Worm (Caenorhabditis elegans) whole organism, late embryonic: ENCODE measurements around the gene C06E2.1.

Experiments
- ama-1 ChIP-seq: fragments of 150-350 bp; optimal IDR thresholded peaks from 2 replicates; lab custom pipeline; 2014
- ceh-18 ChIP-seq: sonication (generic microtip); optimal IDR thresholded peaks from 2 replicates; lab custom pipeline; 2016; ENCODE audit warnings: missing genetic modification characterization, missing compliant biosample characterization
- ceh-9 ChIP-seq: sonication (generic microtip); optimal IDR thresholded peaks from 2 replicates; lab custom pipeline; 2016; ENCODE audit warnings: mild to moderate bottlenecking, missing genetic modification characterization, inconsistent platforms, missing compliant biosample characterization
- ets-4 ChIP-seq: sonication (generic microtip); optimal IDR thresholded peaks from 2 replicates; lab custom pipeline; 2016; ENCODE audit warnings: missing genetic modification characterization, missing compliant biosample characterization
- hlh-8 ChIP-seq: sonication (generic microtip); optimal IDR thresholded peaks from 2 replicates; lab custom pipeline; 2016; ENCODE audit warnings: missing genotype, missing genetic modification characterization, missing compliant biosample characterization
- pha-4 ChIP-seq: fragments of 150-350 bp; optimal IDR thresholded peaks from 2 replicates; lab custom pipeline; 2018; ENCODE audit warnings: missing biosample characterization, missing genetic modification reagents, missing genetic modification characterization
- rnt-1 ChIP-seq: sonication (generic microtip); optimal IDR thresholded peaks from 2 replicates; lab custom pipeline; 2016; ENCODE audit warnings: missing genetic modification characterization, missing compliant biosample characterization
- tbx-7 ChIP-seq: sonication (generic microtip); optimal IDR thresholded peaks from 2 replicates; lab custom pipeline; 2016; ENCODE audit warnings: missing genotype, missing genetic modification characterization, missing compliant biosample characterization

ce11 chrX:8919323-8919722 is 44.7 kb upstream of the C06E2.1 start, which contains the start of gene nlp-14:
- TF ChIP-seq ets-4 (tag; lab: Kevin White, UChicago) (no peak), ceh-9 (tag; lab: Kevin White, UChicago) (no peak), tbx-7 (tag; lab: Kevin White, UChicago) (no peak), pha-4 (tag; lab: Kevin White, UChicago) (no peak), ama-1 (lab: Kevin White, UChicago) (no peak), ceh-18 (tag; lab: Kevin White, UChicago) (no peak), rnt-1 (tag; lab: Kevin White, UChicago) (no peak), hlh-8 (tag; lab: Kevin White, UChicago) (no peak)
